Worm (Caenorhabditis elegans): ENCODE results near the gene T24H10.5.

T24H10.5 gene

ce11 chrII:9113759-9114158 lies 12.9 kb downstream of the T24H10.5 start:
- TF ChIP-seq flt-1 (GFP tag; IDR thresholded peaks at IDR 0.05) (no peak), tbx-11 (GFP tag; IDR thresholded peaks at IDR 0.05) (no peak), pes-1 (GFP tag; IDR thresholded peaks at IDR 0.05) (no peak), ceh-13 (GFP tag; optimal IDR thresholded peaks at IDR 0.05) (no peak), scrt-1 (GFP tag; IDR thresholded peaks at IDR 0.05) (no peak), sea-1 (GFP tag; conservative IDR thresholded peaks at IDR 0.05) (no peak), ceh-36 (tag; optimal IDR thresholded peaks at IDR 0.05) (no peak), ama-1 (optimal IDR thresholded peaks at IDR 0.05) (no peak), tbx-37 (GFP tag; conservative IDR thresholded peaks at IDR 0.05) (no peak)

ce11 chrII:9114972-9115371 lies 14.1 kb downstream of the T24H10.5 start:
- TF ChIP-seq pes-1 (GFP tag; IDR thresholded peaks at IDR 0.05) = no peak
- TF ChIP-seq tra-4 (tag; optimal IDR thresholded peaks at IDR 0.05) = no peak
- no peak for TF ChIP-seq ama-1 (optimal IDR thresholded peaks at IDR 0.05)
- no peak for TF ChIP-seq ceh-36 (tag; optimal IDR thresholded peaks at IDR 0.05)
- no peak for TF ChIP-seq F13C5.2 (tag; optimal IDR thresholded peaks at IDR 0.05)
- TF ChIP-seq hmg-4 (GFP tag; optimal IDR thresholded peaks at IDR 0.05) = no peak
- no peak for TF ChIP-seq sea-1 (GFP tag; conservative IDR thresholded peaks at IDR 0.05)
- no peak for TF ChIP-seq scrt-1 (GFP tag; IDR thresholded peaks at IDR 0.05)
- TF ChIP-seq hnd-1 (tag; optimal IDR thresholded peaks at IDR 0.05) = no peak
- TF ChIP-seq aly-1 (tag; optimal IDR thresholded peaks at IDR 0.05) = no peak
- TF ChIP-seq flt-1 (GFP tag; IDR thresholded peaks at IDR 0.05) = no peak
- no peak for TF ChIP-seq B0310.2 (tag; optimal IDR thresholded peaks at IDR 0.05)
- TF ChIP-seq tbx-37 (GFP tag; conservative IDR thresholded peaks at IDR 0.05) = no peak
- no peak for TF ChIP-seq hmbx-1 (tag; optimal IDR thresholded peaks at IDR 0.05)

ce11 chrII:9115644-9116043 lies 14.7 kb downstream of the T24H10.5 start:
- TF ChIP-seq scrt-1 (GFP tag; IDR thresholded peaks at IDR 0.05) (no peak), ets-7 (tag; optimal IDR thresholded peaks at IDR 0.05) (no peak), hnd-1 (tag; optimal IDR thresholded peaks at IDR 0.05) (no peak), tbx-11 (GFP tag; IDR thresholded peaks at IDR 0.05) (no peak), aly-1 (tag; optimal IDR thresholded peaks at IDR 0.05) (no peak), hmg-4 (GFP tag; optimal IDR thresholded peaks at IDR 0.05) (no peak), sea-1 (GFP tag; conservative IDR thresholded peaks at IDR 0.05) (no peak), ceh-13 (GFP tag; optimal IDR thresholded peaks at IDR 0.05) (no peak), tra-4 (tag; optimal IDR thresholded peaks at IDR 0.05) (no peak), F13C5.2 (tag; optimal IDR thresholded peaks at IDR 0.05) (no peak), ceh-36 (tag; optimal IDR thresholded peaks at IDR 0.05) (no peak), ama-1 (optimal IDR thresholded peaks at IDR 0.05) (no peak), flt-1 (GFP tag; IDR thresholded peaks at IDR 0.05) (no peak), hmbx-1 (tag; optimal IDR thresholded peaks at IDR 0.05) (no peak), tbx-37 (GFP tag; conservative IDR thresholded peaks at IDR 0.05) (no peak), B0310.2 (tag; optimal IDR thresholded peaks at IDR 0.05) (no peak), pes-1 (GFP tag; IDR thresholded peaks at IDR 0.05) (no peak)

- TF ChIP-seq ceh-13 (GFP tag; optimal IDR thresholded peaks at IDR 0.05) (no peak), scrt-1 (GFP tag; IDR thresholded peaks at IDR 0.05) (no peak), ets-7 (tag; optimal IDR thresholded peaks at IDR 0.05) (no peak), hmbx-1 (tag; optimal IDR thresholded peaks at IDR 0.05) (no peak), sea-1 (GFP tag; conservative IDR thresholded peaks at IDR 0.05) (no peak), flt-1 (GFP tag; IDR thresholded peaks at IDR 0.05) (no peak), ceh-36 (tag; optimal IDR thresholded peaks at IDR 0.05) (no peak), hmg-4 (GFP tag; optimal IDR thresholded peaks at IDR 0.05) (no peak), tbx-37 (GFP tag; conservative IDR thresholded peaks at IDR 0.05) (no peak)
Measured at ce11 chrII:9116404-9116803, 15.5 kb downstream of the T24H10.5 start.

ce11 chrII:9117789-9118242 lies 16.9 kb downstream of the T24H10.5 start:
- TF ChIP-seq ceh-36 (tag; optimal IDR thresholded peaks at IDR 0.05) (no peak), hmg-4 (GFP tag; optimal IDR thresholded peaks at IDR 0.05) (no peak), F13C5.2 (tag; optimal IDR thresholded peaks at IDR 0.05) (no peak), flt-1 (GFP tag; IDR thresholded peaks at IDR 0.05) (no peak), hnd-1 (tag; optimal IDR thresholded peaks at IDR 0.05) (no peak), scrt-1 (GFP tag; IDR thresholded peaks at IDR 0.05) (no peak), tbx-11 (GFP tag; IDR thresholded peaks at IDR 0.05) (no peak), ama-1 (optimal IDR thresholded peaks at IDR 0.05) (no peak), B0310.2 (tag; optimal IDR thresholded peaks at IDR 0.05) (no peak), aly-1 (tag; optimal IDR thresholded peaks at IDR 0.05) (no peak), ceh-13 (GFP tag; optimal IDR thresholded peaks at IDR 0.05) (no peak), tra-4 (tag; optimal IDR thresholded peaks at IDR 0.05) (no peak), sea-1 (GFP tag; conservative IDR thresholded peaks at IDR 0.05) (no peak), pes-1 (GFP tag; IDR thresholded peaks at IDR 0.05) (no peak), tbx-37 (GFP tag; conservative IDR thresholded peaks at IDR 0.05) (no peak)

- TF ChIP-seq ceh-13 (GFP tag; optimal IDR thresholded peaks at IDR 0.05) (no peak), flt-1 (GFP tag; IDR thresholded peaks at IDR 0.05) (no peak), tra-4 (tag; optimal IDR thresholded peaks at IDR 0.05) (no peak), tbx-37 (GFP tag; conservative IDR thresholded peaks at IDR 0.05) (no peak), pes-1 (GFP tag; IDR thresholded peaks at IDR 0.05) (no peak), F13C5.2 (tag; optimal IDR thresholded peaks at IDR 0.05) (no peak), tbx-11 (GFP tag; IDR thresholded peaks at IDR 0.05) (no peak), hmbx-1 (tag; optimal IDR thresholded peaks at IDR 0.05) (no peak)
Measured at ce11 chrII:9120329-9120728, 19.4 kb downstream of the T24H10.5 start.

ce11 chrII:9120813-9121554 lies 20.1 kb downstream of the T24H10.5 start:
- no peak for TF ChIP-seq ama-1 (optimal IDR thresholded peaks at IDR 0.05)
- no peak for TF ChIP-seq hmbx-1 (tag; optimal IDR thresholded peaks at IDR 0.05)
- no peak for TF ChIP-seq pes-1 (GFP tag; IDR thresholded peaks at IDR 0.05)
- TF ChIP-seq ets-7 (tag; optimal IDR thresholded peaks at IDR 0.05) = no peak

Data from whole organism, early embryonic.